Fruit fly (Drosophila melanogaster): ENCODE data around the gene CG4928.

DNA sequence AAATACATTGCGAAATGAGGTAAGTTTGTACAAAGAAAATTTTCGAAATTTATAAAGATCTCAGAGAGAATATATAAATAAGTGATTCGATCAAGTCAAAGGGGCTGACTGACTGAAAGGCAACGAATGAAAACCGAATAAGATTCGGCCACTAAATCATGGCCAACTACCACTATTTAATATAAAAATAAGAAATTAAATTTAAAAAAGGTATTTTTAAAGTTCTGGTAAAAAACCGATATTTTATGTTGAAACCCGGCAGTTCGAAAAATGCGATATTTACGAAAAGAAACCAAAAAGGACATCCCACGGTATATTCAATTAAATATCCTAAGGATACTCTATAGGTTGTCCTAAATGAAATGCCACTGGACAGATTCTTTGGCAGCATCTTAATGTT lies 15.9 kb upstream of the CG4928 start, which contains the start of gene CG33252:
- no peak for TF ChIP-seq Smox (GFP tag; optimal IDR thresholded peaks at IDR 0.05)
- no peak for TF ChIP-seq achi (GFP tag; optimal IDR thresholded peaks at IDR 0.05)
- no peak for TF ChIP-seq acj6 (GFP tag; optimal IDR thresholded peaks at IDR 0.05)
- TF ChIP-seq CG6163 (GFP tag; IDR thresholded peaks at IDR 0.05) = no peak
- TF ChIP-seq ss (GFP tag; optimal IDR thresholded peaks at IDR 0.05) = no peak
- TF ChIP-seq CG16779 (tag; optimal IDR thresholded peaks at IDR 0.05) = no peak
- no peak for TF ChIP-seq Blimp-1 (GFP tag; optimal IDR thresholded peaks at IDR 0.05)
- TF ChIP-seq Met (GFP tag; optimal IDR thresholded peaks at IDR 0.05) = no peak
- TF ChIP-seq topi (GFP tag; optimal IDR thresholded peaks at IDR 0.05) = no peak
- no peak for TF ChIP-seq CG6276 (GFP tag; optimal IDR thresholded peaks at IDR 0.05)
- TF ChIP-seq Hr39 (GFP tag; optimal IDR thresholded peaks at IDR 0.05) = no peak
- TF ChIP-seq dsx (GFP tag; optimal IDR thresholded peaks at IDR 0.05; ENCODE audit: poor library complexity, severe bottlenecking) = no peak
- no peak for TF ChIP-seq Hr4 (GFP tag; optimal IDR thresholded peaks at IDR 0.05)
- TF ChIP-seq CG6792 (GFP tag; optimal IDR thresholded peaks at IDR 0.05) = no peak

Measured in whole organism, prepupa.